Fruit fly (Drosophila melanogaster) whole organism, embryonic: ENCODE measurements around the gene mTTF.
A peak's percentile ranks its signal among the peaks of the same experiment; 100 is the strongest.

ENCODE experiments used
- ATbp ChIP-seq: fragments of 200-800 bp; sonication (Bioruptor generic); optimal IDR thresholded peaks from 2 replicates; lab custom pipeline; 2017; ENCODE audit warnings: missing biosample characterization, mild to moderate bottlenecking, missing genetic modification characterization, missing genetic modification reagents
- Abd-B ChIP-seq: fragments of 200-800 bp; sonication (Bioruptor generic); optimal IDR thresholded peaks from 2 replicates; lab custom pipeline; 2018; ENCODE audit warnings: missing biosample characterization, mild to moderate bottlenecking, missing genetic modification characterization, moderate library complexity
- Bgb ChIP-seq: fragments of 200-800 bp; sonication (Bioruptor generic); IDR thresholded peaks from 2 replicates; pipeline ENCODE4 v1.3.6; 2022; ENCODE audit warnings: missing biosample characterization, missing genetic modification characterization; ENCODE audit not compliant: partially characterized antibody
- CG10267 ChIP-seq: fragments of 200-800 bp; sonication (Bioruptor generic); optimal IDR thresholded peaks from 2 replicates; lab custom pipeline; 2018; ENCODE audit warnings: missing biosample characterization, mild to moderate bottlenecking, missing genetic modification characterization, moderate library complexity
- CG11247 ChIP-seq: fragments of 200-800 bp; sonication (Bioruptor generic); IDR thresholded peaks from 2 replicates; pipeline ENCODE4 v1.3.6; 2022; ENCODE audit warnings: missing biosample characterization, missing genetic modification characterization
- CG11695 ChIP-seq: fragments of 200-800 bp; sonication (Bioruptor generic); IDR thresholded peaks from 3 replicates; pipeline ENCODE4 v1.3.6; 2022; ENCODE audit warnings: missing biosample characterization, missing genetic modification characterization
- CG12769 ChIP-seq: fragments of 200-800 bp; sonication (Bioruptor generic); optimal IDR thresholded peaks from 2 replicates; lab custom pipeline; 2019; ENCODE audit warnings: missing biosample characterization, mild to moderate bottlenecking, missing genetic modification characterization, moderate library complexity
- CG13123 ChIP-seq: fragments of 200-800 bp; sonication (Bioruptor generic); optimal IDR thresholded peaks from 2 replicates; lab custom pipeline; 2016; ENCODE audit warnings: missing biosample characterization, missing genetic modification characterization
- CG13624 ChIP-seq: fragments of 200-800 bp; sonication (Bioruptor generic); optimal IDR thresholded peaks from 2 replicates; lab custom pipeline; 2016; ENCODE audit warnings: missing biosample characterization, missing genetic modification characterization
- CG13894 ChIP-seq: fragments of 200-800 bp; sonication (Bioruptor generic); optimal IDR thresholded peaks from 3 replicates; lab custom pipeline; 2018; ENCODE audit warnings: missing biosample characterization, mild to moderate bottlenecking, missing genetic modification characterization, moderate library complexity
- CG14441 ChIP-seq: fragments of 200-800 bp; sonication (Bioruptor generic); IDR thresholded peaks from 2 replicates; pipeline ENCODE4 v1.3.6; 2022; ENCODE audit warnings: missing biosample characterization, missing genetic modification characterization
- CG15073 ChIP-seq: fragments of 200-800 bp; sonication (Bioruptor generic); optimal IDR thresholded peaks from 2 replicates; lab custom pipeline; 2016; ENCODE audit warnings: missing biosample characterization, missing genetic modification characterization
- CG15514 ChIP-seq: fragments of 200-800 bp; sonication (Bioruptor generic); optimal IDR thresholded peaks from 3 replicates; lab custom pipeline; 2017; ENCODE audit warnings: missing biosample characterization, missing genetic modification characterization, mild to moderate bottlenecking, moderate library complexity, missing genetic modification reagents
- CG2116 ChIP-seq: fragments of 200-800 bp; sonication (Bioruptor generic); optimal IDR thresholded peaks from 3 replicates; lab custom pipeline; 2018; ENCODE audit warnings: missing biosample characterization, mild to moderate bottlenecking, missing genetic modification characterization
- CG32772 ChIP-seq: fragments of 200-800 bp; sonication (Bioruptor generic); IDR thresholded peaks from 2 replicates; pipeline ENCODE4 v1.3.6; 2022; ENCODE audit warnings: missing biosample characterization, missing genetic modification characterization
- CG6254 ChIP-seq: fragments of 200-800 bp; sonication (Bioruptor generic); optimal IDR thresholded peaks from 3 replicates; lab custom pipeline; 2017; ENCODE audit warnings: mild to moderate bottlenecking, missing biosample characterization, missing genetic modification reagents, missing genetic modification characterization
- CG6654 ChIP-seq: fragments of 200-800 bp; sonication (Bioruptor generic); optimal IDR thresholded peaks from 2 replicates; lab custom pipeline; 2017; ENCODE audit warnings: missing biosample characterization, mild to moderate bottlenecking, missing genetic modification characterization
- CG7357 ChIP-seq: fragments of 200-800 bp; sonication (Bioruptor generic); IDR thresholded peaks from 3 replicates; pipeline ENCODE4 v1.3.6; 2022; ENCODE audit warnings: missing biosample characterization, missing genetic modification characterization
- CG7963 ChIP-seq: fragments of 200-800 bp; sonication (Bioruptor generic); IDR thresholded peaks from 3 replicates; pipeline ENCODE4 v1.3.6; 2022; ENCODE audit warnings: missing biosample characterization, missing genetic modification characterization; ENCODE audit not compliant: partially characterized antibody
- Doc2 ChIP-seq: fragments of 200-800 bp; sonication (Bioruptor generic); IDR thresholded peaks from 2 replicates; pipeline ENCODE4 v1.3.6; 2022; ENCODE audit warnings: missing biosample characterization, missing genetic modification characterization
- E2f2 ChIP-seq: fragments of 200-800 bp; sonication (Bioruptor generic); IDR thresholded peaks from 2 replicates; pipeline ENCODE4 v1.3.6; 2022; ENCODE audit warnings: missing biosample characterization, missing genetic modification characterization
- Fer3 ChIP-seq: fragments of 200-800 bp; sonication (Bioruptor generic); optimal IDR thresholded peaks from 2 replicates; lab custom pipeline; 2018; ENCODE audit warnings: missing biosample characterization, mild to moderate bottlenecking, missing genetic modification characterization, moderate library complexity
- HLH54F ChIP-seq: fragments of 200-800 bp; sonication (Bioruptor generic); optimal IDR thresholded peaks from 3 replicates; lab custom pipeline; 2016; ENCODE audit warnings: missing biosample characterization, missing genetic modification characterization
- Hr3 ChIP-seq: fragments of 200-800 bp; sonication (Bioruptor generic); optimal IDR thresholded peaks from 3 replicates; lab custom pipeline; 2016; ENCODE audit warnings: missing biosample characterization, missing genetic modification characterization
- Neu2 ChIP-seq: fragments of 200-800 bp; sonication (Bioruptor generic); optimal IDR thresholded peaks from 3 replicates; lab custom pipeline; 2016; ENCODE audit warnings: missing biosample characterization, missing genetic modification characterization, borderline replicate concordance
- PHDP ChIP-seq: fragments of 200-800 bp; sonication (Bioruptor generic); optimal IDR thresholded peaks from 3 replicates; lab custom pipeline; 2018; ENCODE audit warnings: missing biosample characterization, mild to moderate bottlenecking, missing genetic modification characterization, moderate library complexity
- Rx ChIP-seq: fragments of 200-800 bp; sonication (Bioruptor generic); IDR thresholded peaks from 2 replicates; pipeline ENCODE4 v1.3.6; 2022; ENCODE audit warnings: missing biosample characterization, missing genetic modification characterization
- Stat92E ChIP-seq, 3 experiments: fragments of >200 bp in 2 of 3; fragments of 200-800 bp in 1 of 3; sonication (Bioruptor generic) in 1 of 3; optimal IDR thresholded peaks; 2 replicates each; lab custom pipeline; 2017 to 2019; ENCODE audit warnings: missing biosample characterization in 3 of 3, missing genetic modification characterization in 3 of 3, mild to moderate bottlenecking in 1 of 3, moderate library complexity in 1 of 3
- amos ChIP-seq: fragments of 200-800 bp; sonication (Bioruptor generic); IDR thresholded peaks from 2 replicates; pipeline ENCODE4 v1.3.6; 2022; ENCODE audit warnings: missing biosample characterization, missing genetic modification characterization; ENCODE audit not compliant: partially characterized antibody
- bowl ChIP-seq: fragments of 200-800 bp; sonication (Bioruptor generic); IDR thresholded peaks from 2 replicates; pipeline ENCODE4 v1.3.6; 2022; ENCODE audit warnings: missing biosample characterization, missing genetic modification characterization
- cad ChIP-seq: fragments of >200 bp; optimal IDR thresholded peaks from 2 replicates; lab custom pipeline; 2017; ENCODE audit warnings: missing biosample characterization, missing genetic modification characterization
- chinmo ChIP-seq: fragments of 200-800 bp; sonication (Bioruptor generic); IDR thresholded peaks from 4 replicates; pipeline ENCODE4 v1.3.6; 2022; ENCODE audit warnings: missing biosample characterization, missing genetic modification characterization; ENCODE audit not compliant: partially characterized antibody
- da ChIP-seq: fragments of 200-800 bp; sonication (Bioruptor generic); optimal IDR thresholded peaks from 2 replicates; lab custom pipeline; 2016; ENCODE audit warnings: missing biosample characterization, missing genetic modification characterization
- dan ChIP-seq: fragments of 200-800 bp; sonication (Bioruptor generic); IDR thresholded peaks from 2 replicates; pipeline ENCODE4 v1.3.6; 2022; ENCODE audit warnings: missing biosample characterization, missing genetic modification characterization
- fd3F ChIP-seq: fragments of 200-800 bp; sonication (Bioruptor generic); optimal IDR thresholded peaks from 2 replicates; lab custom pipeline; 2018; ENCODE audit warnings: missing biosample characterization, mild to moderate bottlenecking, missing genetic modification characterization, moderate library complexity
- gt ChIP-seq: fragments of 200-800 bp; sonication (Bioruptor generic); IDR thresholded peaks from 2 replicates; pipeline ENCODE4 v1.3.6; 2022; ENCODE audit warnings: missing biosample characterization, missing genetic modification characterization
- ham ChIP-seq: fragments of 200-800 bp; sonication (Bioruptor generic); IDR thresholded peaks from 2 replicates; pipeline ENCODE4 v1.3.6; 2022; ENCODE audit warnings: missing biosample characterization, missing genetic modification characterization
- hth ChIP-seq: fragments of >200 bp; optimal IDR thresholded peaks from 2 replicates; lab custom pipeline; 2017; ENCODE audit warnings: inconsistent platforms
- kni ChIP-seq: fragments of 200-800 bp; sonication (Bioruptor generic); optimal IDR thresholded peaks from 3 replicates; lab custom pipeline; 2017; ENCODE audit warnings: mild to moderate bottlenecking, missing biosample characterization, missing genetic modification reagents, missing genetic modification characterization
- mld ChIP-seq: fragments of 200-800 bp; sonication (Bioruptor generic); IDR thresholded peaks from 3 replicates; pipeline ENCODE4 v1.3.6; 2022; ENCODE audit warnings: missing biosample characterization, missing genetic modification characterization; ENCODE audit not compliant: partially characterized antibody
- odd ChIP-seq: fragments of 200-800 bp; sonication (Bioruptor generic); optimal IDR thresholded peaks from 2 replicates; lab custom pipeline; 2017; ENCODE audit warnings: missing biosample characterization, mild to moderate bottlenecking, missing genetic modification characterization
- pum ChIP-seq: fragments of 200-800 bp; sonication (Bioruptor generic); optimal IDR thresholded peaks from 2 replicates; lab custom pipeline; 2016; ENCODE audit warnings: missing biosample characterization, missing genetic modification characterization
- pzg ChIP-seq: fragments of 200-800 bp; sonication (Bioruptor generic); optimal IDR thresholded peaks from 3 replicates; lab custom pipeline; 2018; ENCODE audit warnings: missing biosample characterization, mild to moderate bottlenecking, missing genetic modification characterization, moderate library complexity
- schlank ChIP-seq: fragments of 200-800 bp; sonication (Bioruptor generic); optimal IDR thresholded peaks from 2 replicates; lab custom pipeline; 2018; ENCODE audit warnings: missing biosample characterization, mild to moderate bottlenecking, missing genetic modification characterization
- scrt ChIP-seq: fragments of 200-800 bp; sonication (Bioruptor generic); optimal IDR thresholded peaks from 2 replicates; lab custom pipeline; 2018; ENCODE audit warnings: missing biosample characterization, mild to moderate bottlenecking, missing genetic modification characterization, moderate library complexity
- sisA ChIP-seq: fragments of 200-800 bp; sonication (Bioruptor generic); IDR thresholded peaks from 2 replicates; pipeline ENCODE4 v1.3.6; 2022; ENCODE audit warnings: missing biosample characterization, missing genetic modification characterization
- so ChIP-seq: fragments of 200-800 bp; sonication (Bioruptor generic); IDR thresholded peaks from 3 replicates; pipeline ENCODE4 v1.3.6; 2022; ENCODE audit warnings: missing biosample characterization, missing genetic modification characterization
- sob ChIP-seq: fragments of 200-800 bp; sonication (Bioruptor generic); IDR thresholded peaks from 2 replicates; pipeline ENCODE4 v1.3.6; 2022; ENCODE audit warnings: missing biosample characterization, missing genetic modification characterization
- tup ChIP-seq: fragments of 200-800 bp; sonication (Bioruptor generic); optimal IDR thresholded peaks from 2 replicates; lab custom pipeline; 2016; ENCODE audit warnings: missing biosample characterization, mild to moderate bottlenecking, missing genetic modification characterization, moderate library complexity
- vvl ChIP-seq: fragments of 200-800 bp; sonication (Bioruptor generic); IDR thresholded peaks from 2 replicates; pipeline ENCODE4 v1.3.6; 2022; ENCODE audit warnings: missing biosample characterization, missing genetic modification characterization

Gene mTTF

dm6 chr2L:14361736-14362180, 13.2 kb upstream of the mTTF start, which contains the start of gene spel1 (continued):
- TF ChIP-seq gt (no peak), Doc2 (peak; percentile 21; the same call in 1 of the 2 replicates), CG2116 (GFP tag; lab: Kevin White, UChicago) (peak; percentile 48), hth (lab: Kevin White, UChicago) (no peak), Bgb (no peak), schlank (tag; lab: Kevin White, UChicago) (no peak), CG11247 (GFP tag; lab: Robert Waterston, UW) (peak; percentile 67), Rx (GFP tag; lab: Robert Waterston, UW) (peak; percentile 54), CG10267 (tag; lab: Kevin White, UChicago) (peak; percentile 83), Neu2 (GFP tag; lab: Kevin White, UChicago) (no peak), pum (GFP tag; lab: Kevin White, UChicago) (peak; percentile 5), Stat92E (GFP tag; optimal IDR thresholded peaks at IDR 0.05; lab: Kevin White, UChicago) (peak in 1 of 3 experiments; percentile 10), CG7357 (peak; percentile 55; the same call in 1 of the 3 replicates), fd3F (GFP tag; lab: Kevin White, UChicago) (peak; percentile 76), sob (GFP tag; lab: Robert Waterston, UW) (peak; percentile 74), CG6654 (GFP tag; lab: Kevin White, UChicago) (no peak), CG15514 (GFP tag; lab: Kevin White, UChicago) (peak; percentile 64), ATbp (peak; percentile 59), CG12769 (tag; lab: Kevin White, UChicago) (no peak), ham (GFP tag; lab: Robert Waterston, UW) (no peak), CG13894 (tag; lab: Kevin White, UChicago) (peak; percentile 67), vvl (peak; percentile 91), CG7963 (GFP tag; lab: Robert Waterston, UW) (no peak), Fer3 (peak; percentile 81), pzg (GFP tag; lab: Kevin White, UChicago) (peak; percentile 48), mld (GFP tag; lab: Robert Waterston, UW) (no peak), sisA (GFP tag; lab: Robert Waterston, UW) (peak; percentile 72), CG6254 (peak; percentile 69), chinmo (no peak), scrt (GFP tag; lab: Kevin White, UChicago) (peak; percentile 54), Abd-B (peak; percentile 73), so (peak; percentile 78), CG32772 (GFP tag; lab: Robert Waterston, UW) (peak; percentile 74), CG15073 (no peak), E2f2 (GFP tag; lab: Robert Waterston, UW) (peak; percentile 85), CG13624 (peak; percentile 5), CG11695 (GFP tag; lab: Robert Waterston, UW) (peak; percentile 92), da (GFP tag; lab: Kevin White, UChicago) (no peak), dan (no peak), PHDP (peak; percentile 91), odd (GFP tag; lab: Kevin White, UChicago) (peak; percentile 35), Hr3 (peak; percentile 81), amos (GFP tag; lab: Robert Waterston, UW) (no peak), CG14441 (GFP tag; lab: Robert Waterston, UW) (peak; percentile 73), HLH54F (GFP tag; lab: Kevin White, UChicago) (no peak), kni (no peak), cad (no peak), bowl (0 out of 2 replicates have a peak, but pooled peaks have one; percentile 36), CG13123 (GFP tag; lab: Kevin White, UChicago) (peak; percentile 41), tup (GFP tag; lab: Kevin White, UChicago) (no peak)
